Worm (Caenorhabditis elegans) whole organism, L4 larva: ENCODE measurements around the gene Y38E10A.17.
A peak's percentile ranks its signal among the peaks of the same experiment; 100 is the strongest.

Source experiments
- D1046.2 ChIP-seq: fragments of 200-800 bp; sonication (Bioruptor generic); IDR thresholded peaks from 2 replicates; pipeline ENCODE4 v1.3.6; 2022; ENCODE audit warnings: missing genetic modification characterization, missing compliant biosample characterization
- F26F4.8 ChIP-seq: fragments of 200-800 bp; sonication (Bioruptor generic); conservative IDR thresholded peaks from 2 replicates; pipeline ENCODE4 v1.3.6; 2022; ENCODE audit warnings: missing genetic modification characterization, missing compliant biosample characterization
- Y105C5A.15 ChIP-seq: fragments of 200-800 bp; sonication (Bioruptor generic); IDR thresholded peaks from 2 replicates; pipeline ENCODE4 v1.3.6; 2022; ENCODE audit warnings: missing genetic modification characterization, missing compliant biosample characterization
- Y75B8A.6 ChIP-seq: fragments of 200-800 bp; sonication (Bioruptor generic); IDR thresholded peaks from 2 replicates; pipeline ENCODE4 v1.3.6; 2022; ENCODE audit warnings: missing genetic modification reagents, missing genetic modification characterization, missing compliant biosample characterization
- ZK337.2 ChIP-seq: fragments of 200-800 bp; sonication (Bioruptor generic); IDR thresholded peaks from 2 replicates; pipeline ENCODE4 v1.3.6; 2022; ENCODE audit warnings: missing genetic modification reagents, missing genetic modification characterization, missing compliant biosample characterization
- ZK546.5 ChIP-seq, 2 experiments: sonication (generic microtip); optimal IDR thresholded peaks; 2 replicates each; lab custom pipeline; 2017; ENCODE audit warnings: missing biosample characterization in 2 of 2, missing genetic modification characterization in 2 of 2
- aha-1 ChIP-seq: fragments of 150-350 bp; peaks from one replicate; lab custom pipeline; 2014; ENCODE audit warnings: missing biosample characterization, missing genetic modification characterization
- ceh-20 ChIP-seq: fragments of 200-800 bp; sonication (Bioruptor generic); IDR thresholded peaks from 2 replicates; pipeline ENCODE4 v1.3.6; 2022; ENCODE audit warnings: missing genetic modification reagents, missing genetic modification characterization, missing compliant biosample characterization
- ceh-32 ChIP-seq: sonication (generic microtip); optimal IDR thresholded peaks from 2 replicates; lab custom pipeline; 2016; ENCODE audit warnings: mild to moderate bottlenecking, missing genetic modification characterization, missing compliant biosample characterization; ENCODE audit not compliant: poor library complexity
- ces-1 ChIP-seq: fragments of 150-350 bp; sonication (generic microtip); optimal IDR thresholded peaks from 4 replicates; lab custom pipeline; 2014; ENCODE audit warnings: missing biosample characterization, missing genetic modification reagents, missing genetic modification characterization
- ctbp-1 ChIP-seq: fragments of 200-800 bp; sonication (Bioruptor generic); IDR thresholded peaks from 2 replicates; pipeline ENCODE4 v1.3.6; 2022; ENCODE audit warnings: missing genetic modification reagents, missing genetic modification characterization, missing compliant biosample characterization
- daf-19 ChIP-seq: fragments of 200-800 bp; sonication (Bioruptor generic); conservative IDR thresholded peaks from 2 replicates; pipeline ENCODE4 v1.3.6; 2022; ENCODE audit warnings: missing genetic modification characterization, missing compliant biosample characterization
- dmd-6 ChIP-seq: fragments of 200-800 bp; sonication (Bioruptor generic); IDR thresholded peaks from 2 replicates; pipeline ENCODE4 v1.3.6; 2022; ENCODE audit warnings: missing genetic modification reagents, missing genetic modification characterization, missing compliant biosample characterization
- dve-1 ChIP-seq: sonication (generic microtip); optimal IDR thresholded peaks from 2 replicates; lab custom pipeline; 2017; ENCODE audit warnings: antibody characterized with exemption, mild to moderate bottlenecking, missing genetic modification characterization, missing compliant biosample characterization; ENCODE audit not compliant: insufficient read depth
- hif-1 ChIP-seq, 2 experiments: sonication (generic microtip); optimal IDR thresholded peaks; 2 replicates each; lab custom pipeline; 2016 to 2017; ENCODE audit warnings: missing compliant biosample characterization in 2 of 2, missing genetic modification characterization in 2 of 2, missing genetic modification reagents in 2 of 2, missing genotype in 2 of 2, mild to moderate bottlenecking in 1 of 2
- hlh-11 ChIP-seq: fragments of 200-800 bp; sonication (Bioruptor generic); optimal IDR thresholded peaks from 2 replicates; lab custom pipeline; 2018; ENCODE audit warnings: mild to moderate bottlenecking, missing genetic modification characterization, missing compliant biosample characterization
- hlh-30 ChIP-seq: sonication (generic microtip); optimal IDR thresholded peaks from 2 replicates; lab custom pipeline; 2017; ENCODE audit warnings: antibody characterized with exemption, mild to moderate bottlenecking, missing genetic modification characterization, missing compliant biosample characterization; ENCODE audit not compliant: insufficient read depth
- lsy-2 ChIP-seq, 2 experiments: fragments of 150-350 bp in 1 of 2; sonication (generic microtip) in 1 of 2; optimal IDR thresholded peaks; 2 replicates each; lab custom pipeline; 2014 to 2017; ENCODE audit warnings: missing biosample characterization in 2 of 2, missing genetic modification characterization in 2 of 2
- mdl-1 ChIP-seq, 2 experiments: fragments of 150-350 bp in 1 of 2; sonication (generic microtip) in 1 of 2; optimal IDR thresholded peaks; 2 replicates each; lab custom pipeline; 2014 to 2017; ENCODE audit warnings: missing biosample characterization in 2 of 2, missing genetic modification characterization in 2 of 2
- mes-2 ChIP-seq: sonication (generic microtip); optimal IDR thresholded peaks from 2 replicates; lab custom pipeline; 2016; ENCODE audit warnings: missing genotype, mild to moderate bottlenecking, missing genetic modification characterization, missing compliant biosample characterization; ENCODE audit not compliant: poor library complexity, severe bottlenecking
- mxl-2 ChIP-seq: fragments of 200-800 bp; sonication (Bioruptor generic); conservative IDR thresholded peaks from 2 replicates; pipeline ENCODE4 v1.3.6; 2022; ENCODE audit warnings: missing genetic modification reagents, missing genetic modification characterization, missing compliant biosample characterization
- mxl-3 ChIP-seq: fragments of 200-800 bp; sonication (Bioruptor generic); optimal IDR thresholded peaks from 2 replicates; lab custom pipeline; 2018; ENCODE audit warnings: mild to moderate bottlenecking, missing genetic modification characterization, missing compliant biosample characterization
- nhr-10 ChIP-seq: fragments of 150-350 bp; optimal IDR thresholded peaks from 2 replicates; lab custom pipeline; 2014; ENCODE audit warnings: missing biosample characterization, missing genetic modification characterization
- nhr-102 ChIP-seq: sonication (generic microtip); optimal IDR thresholded peaks from 2 replicates; lab custom pipeline; 2016; ENCODE audit warnings: mild to moderate bottlenecking, missing genetic modification characterization, moderate library complexity, missing compliant biosample characterization
- nhr-11 ChIP-seq: fragments of 150-350 bp; optimal IDR thresholded peaks from 2 replicates; lab custom pipeline; 2014; ENCODE audit warnings: missing biosample characterization, missing genetic modification characterization
- nhr-237 ChIP-seq: sonication (generic microtip); optimal IDR thresholded peaks from 2 replicates; lab custom pipeline; 2017; ENCODE audit warnings: missing biosample characterization, missing genetic modification characterization
- nhr-28 ChIP-seq: fragments of 150-350 bp; optimal IDR thresholded peaks from 2 replicates; lab custom pipeline; 2014; ENCODE audit warnings: missing biosample characterization, missing genetic modification characterization
- nhr-41 ChIP-seq: fragments of 200-800 bp; sonication (Bioruptor generic); IDR thresholded peaks from 2 replicates; pipeline ENCODE4 v1.3.6; 2022; ENCODE audit warnings: missing genetic modification reagents, missing genetic modification characterization, missing compliant biosample characterization
- nhr-48 ChIP-seq: sonication (generic microtip); optimal IDR thresholded peaks from 2 replicates; lab custom pipeline; 2016; ENCODE audit warnings: mild to moderate bottlenecking, missing genetic modification characterization, missing compliant biosample characterization
- pqm-1 ChIP-seq: sonication (generic microtip); optimal IDR thresholded peaks from 2 replicates; lab custom pipeline; 2017; ENCODE audit warnings: missing biosample characterization, missing genetic modification characterization
- snpc-4 ChIP-seq: fragments of 150-350 bp; optimal IDR thresholded peaks from 2 replicates; lab custom pipeline; 2014; ENCODE audit warnings: missing biosample characterization, missing genetic modification characterization
- spr-3 ChIP-seq: fragments of 200-800 bp; sonication (Bioruptor generic); optimal IDR thresholded peaks from 2 replicates; lab custom pipeline; 2018; ENCODE audit warnings: mild to moderate bottlenecking, missing genetic modification characterization, missing compliant biosample characterization
- unc-39 ChIP-seq: sonication (generic microtip); optimal IDR thresholded peaks from 2 replicates; lab custom pipeline; 2017; ENCODE audit warnings: missing biosample characterization, missing genetic modification characterization
- unc-62 ChIP-seq, 3 experiments: fragments of 150-350 bp in 1 of 3; sonication (generic microtip); optimal IDR thresholded peaks in 2 of 3; peaks in 1 of 3; 1 replicate in 1 of 3; 2 replicates in 2 of 3; lab custom pipeline; 2014 to 2017; ENCODE audit warnings: missing biosample characterization in 3 of 3, missing genetic modification characterization in 3 of 3, missing genetic modification reagents in 3 of 3, missing genotype in 1 of 3
- vab-7 ChIP-seq: fragments of 200-800 bp; sonication (Bioruptor generic); IDR thresholded peaks from 2 replicates; pipeline ENCODE4 v1.3.6; 2022; ENCODE audit warnings: missing genetic modification reagents, missing genetic modification characterization, missing compliant biosample characterization
- zag-1 ChIP-seq: fragments of 150-350 bp; optimal IDR thresholded peaks from 2 replicates; lab custom pipeline; 2014; ENCODE audit warnings: missing biosample characterization, missing genetic modification characterization
- zfp-3 ChIP-seq: fragments of 200-800 bp; sonication (Bioruptor generic); conservative IDR thresholded peaks from 2 replicates; pipeline ENCODE4 v1.3.6; 2022; ENCODE audit warnings: missing genetic modification reagents, missing genetic modification characterization, missing compliant biosample characterization
- zip-11 ChIP-seq: fragments of 200-800 bp; sonication (Bioruptor generic); IDR thresholded peaks from 2 replicates; pipeline ENCODE4 v1.3.6; 2022; ENCODE audit warnings: missing genetic modification characterization, missing compliant biosample characterization

Gene Y38E10A.17

DNA sequence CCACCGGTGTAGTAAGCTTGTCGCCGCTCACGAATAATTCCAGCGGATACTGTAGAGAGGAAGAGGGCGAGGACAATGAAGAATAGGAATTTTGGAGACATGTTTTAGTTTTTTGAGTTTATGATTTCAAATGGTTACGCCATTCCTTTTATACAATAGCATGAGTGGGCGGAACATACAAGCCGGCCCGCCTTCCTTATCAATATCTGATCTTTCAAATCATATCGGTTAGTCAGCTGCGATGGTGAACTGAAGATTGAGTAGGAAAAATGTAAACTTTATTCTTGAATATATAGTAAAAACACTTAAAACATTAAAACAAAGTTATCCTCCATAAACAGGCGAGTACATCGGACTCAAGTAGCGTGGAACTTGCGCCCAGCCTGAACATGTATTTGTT is 13.8 kb downstream of the Y38E10A.17 start, which contains the start of gene nspe-1:
Gene nspe-1, minus strand, starts transcription at position 101 of the 400 bp plus-strand sequence.
- no peak for TF ChIP-seq zag-1 (tag; lab: Kevin White, UChicago)
- no peak for TF ChIP-seq nhr-10 (tag; lab: Kevin White, UChicago)
- TF ChIP-seq ces-1 (GFP tag; lab: Kevin White, UChicago) = no peak
- no peak for TF ChIP-seq nhr-41
- no peak for TF ChIP-seq dve-1
- no peak for TF ChIP-seq mes-2 (tag; lab: Kevin White, UChicago)
- TF ChIP-seq dmd-6 (GFP tag; lab: Robert Waterston, UW) = no peak
- no peak for TF ChIP-seq ZK337.2 (GFP tag; lab: Robert Waterston, UW)
- no peak for TF ChIP-seq lsy-2 (tag; optimal IDR thresholded peaks at IDR 0.05; lab: Kevin White, UChicago)
- TF ChIP-seq F26F4.8 (GFP tag; lab: Robert Waterston, UW) = no peak
- TF ChIP-seq ctbp-1 (GFP tag; lab: Robert Waterston, UW) = no peak
- no peak for TF ChIP-seq ceh-32 (tag; lab: Kevin White, UChicago)
- no peak for TF ChIP-seq Y105C5A.15 (GFP tag; lab: Robert Waterston, UW)
- no peak for TF ChIP-seq nhr-11 (tag; lab: Kevin White, UChicago)
- TF ChIP-seq mdl-1 (tag; optimal IDR thresholded peaks at IDR 0.05; lab: Kevin White, UChicago) = no peak
- no peak for TF ChIP-seq D1046.2 (GFP tag; lab: Robert Waterston, UW)
- TF ChIP-seq unc-39 (tag; lab: Kevin White, UChicago) = no peak
- TF ChIP-seq zip-11 (GFP tag; lab: Robert Waterston, UW) = no peak

- TF ChIP-seq zfp-3 = no peak
- peak in 1 of 2 experiments; percentile 46 for TF ChIP-seq unc-62 (GFP tag; optimal IDR thresholded peaks at IDR 0.05 in 1 of 2; lab: Kevin White, UChicago)
- no peak for TF ChIP-seq unc-62 (tag; optimal IDR thresholded peaks at IDR 0.05; lab: Kevin White, UChicago)
Measured at ce11 chrII:12619288-12619687, 15.3 kb downstream of the Y38E10A.17 start, which contains the start of gene nspe-2. TSS of gene nspe-2 (minus strand) at chrII:12619388.

- TF ChIP-seq nhr-102 (tag; lab: Kevin White, UChicago) (no peak), daf-19 (GFP tag; lab: Robert Waterston, UW) (no peak), spr-3 (GFP tag; lab: Kevin White, UChicago) (no peak), ZK546.5 (tag; optimal IDR thresholded peaks at IDR 0.05; lab: Kevin White, UChicago) (no peak), pqm-1 (no peak), mxl-2 (no peak), ceh-20 (no peak), Y75B8A.6 (no peak)
Measured at ce11 chrII:12617586-12617985, 17.0 kb downstream of the Y38E10A.17 start, which contains the start of gene nspe-3. TSS of gene nspe-3 (plus strand) at chrII:12617886.

- peak; percentile 10 for TF ChIP-seq aha-1 (tag; lab: Kevin White, UChicago)
- TF ChIP-seq F26F4.8 (GFP tag; lab: Robert Waterston, UW) = no peak
- no peak for TF ChIP-seq vab-7 (GFP tag; lab: Robert Waterston, UW)
Measured at ce11 chrII:12616081-12616480, 18.5 kb downstream of the Y38E10A.17 start, which contains the start of gene nspe-6. TSS of gene nspe-6 (minus strand) at chrII:12616181.

DNA sequence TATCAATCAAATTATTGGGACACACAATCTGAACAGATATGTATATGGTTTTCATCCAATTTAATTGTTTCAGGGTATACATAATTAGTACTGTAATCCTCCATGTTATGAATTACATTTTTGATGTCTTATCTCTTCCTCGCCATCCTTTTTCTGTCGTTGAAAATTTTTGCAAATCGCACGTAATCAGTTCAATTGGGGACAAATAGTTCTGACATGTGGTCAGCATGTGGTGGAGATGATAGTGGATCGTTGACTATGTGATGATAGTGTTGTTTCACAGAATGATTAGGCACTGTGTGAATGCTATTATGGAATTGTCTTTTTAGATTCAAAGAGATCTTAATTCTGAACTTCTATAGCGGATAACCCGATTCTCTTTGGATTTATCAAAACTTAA is 19.2 kb downstream of the Y38E10A.17 start:
- TF ChIP-seq hlh-11 (tag; lab: Kevin White, UChicago) = peak; percentile 16
- TF ChIP-seq unc-62 (GFP tag; optimal IDR thresholded peaks at IDR 0.05 in 1 of 2; lab: Kevin White, UChicago) = peak in 1 of 2 experiments; percentile 93
- TF ChIP-seq unc-62 (tag; optimal IDR thresholded peaks at IDR 0.05; lab: Kevin White, UChicago) = no peak
- TF ChIP-seq mxl-3 (GFP tag; lab: Kevin White, UChicago) = peak; percentile 85
- TF ChIP-seq mdl-1 (tag; optimal IDR thresholded peaks at IDR 0.05; lab: Kevin White, UChicago) = peak in 1 of 2 experiments; percentile 5
- TF ChIP-seq nhr-237 = no peak
- peak; percentile 97 for TF ChIP-seq nhr-48 (tag; lab: Kevin White, UChicago)
- TF ChIP-seq hif-1 (tag; optimal IDR thresholded peaks at IDR 0.05; lab: Kevin White, UChicago) = peak; percentile 93 to 96
- TF ChIP-seq mes-2 (tag; lab: Kevin White, UChicago) = no peak
- peak; percentile 60 for TF ChIP-seq nhr-28
- TF ChIP-seq zag-1 (tag; lab: Kevin White, UChicago) = no peak
- TF ChIP-seq snpc-4 (tag; lab: Kevin White, UChicago) = no peak
- peak; percentile 99 for TF ChIP-seq aha-1 (tag; lab: Kevin White, UChicago)
- peak; percentile 93 for TF ChIP-seq dmd-6 (GFP tag; lab: Robert Waterston, UW)
- peak; percentile 28 for TF ChIP-seq hlh-30 (tag; lab: Kevin White, UChicago)
